Worm (Caenorhabditis elegans): ENCODE results near the gene ZK180.5.

Gene ZK180.5

ce11 chrIV:4468046-4468727, 48.8 kb downstream of the ZK180.5 start:
- TF ChIP-seq tbx-2 (tag; optimal IDR thresholded peaks at IDR 0.05) (peak; percentile 17), lin-15B (tag; optimal IDR thresholded peaks at IDR 0.05) (no peak), efl-1 (optimal IDR thresholded peaks at IDR 0.05) (peak in 1 of 2 experiments; percentile 17), efl-1 (GFP tag; optimal IDR thresholded peaks at IDR 0.05 in 1 of 2) (peak in 1 of 2 experiments; percentile 91), mab-9 (GFP tag; IDR thresholded peaks at IDR 0.05) (no peak), ceh-88 (GFP tag; IDR thresholded peaks at IDR 0.05) (0 out of 2 replicates have a peak, but pooled peaks have one; percentile 51), pax-3 (tag; optimal IDR thresholded peaks at IDR 0.05) (peak; percentile 28), snu-23 (GFP tag; optimal IDR thresholded peaks at IDR 0.05) (peak; percentile 46), ztf-11 (tag; optimal IDR thresholded peaks at IDR 0.05) (peak in 1 of 2 experiments; percentile 11), fkh-8 (tag; optimal IDR thresholded peaks at IDR 0.05) (peak; percentile 24), lin-35 (GFP tag; optimal IDR thresholded peaks at IDR 0.05) (peak in 1 of 2 experiments; percentile 27), sup-37 (GFP tag; optimal IDR thresholded peaks at IDR 0.05) (peak; percentile 42), blmp-1 (tag; optimal IDR thresholded peaks at IDR 0.05) (no peak), unc-30 (tag; optimal IDR thresholded peaks at IDR 0.05) (no peak), lin-14 (GFP tag; optimal IDR thresholded peaks at IDR 0.05) (peak; percentile 38), ztf-4 (tag; optimal IDR thresholded peaks at IDR 0.05) (peak; percentile 39), nhr-19 (GFP tag; conservative IDR thresholded peaks at IDR 0.05) (peak; percentile 29), ceh-8 (GFP tag; optimal IDR thresholded peaks at IDR 0.05) (peak; percentile 7), nhr-76 (tag; optimal IDR thresholded peaks at IDR 0.05) (no peak), zag-1 (tag; optimal IDR thresholded peaks at IDR 0.05) (no peak), hlh-4 (tag; optimal IDR thresholded peaks at IDR 0.05) (no peak), mef-2 (tag; optimal IDR thresholded peaks at IDR 0.05) (no peak), nhr-77 (tag; optimal IDR thresholded peaks at IDR 0.05) (no peak), nhr-47 (tag; optimal IDR thresholded peaks at IDR 0.05) (peak; percentile 33), nhr-85 (tag) (peak; percentile 50), sptf-1 (tag; optimal IDR thresholded peaks at IDR 0.05) (no peak), nhr-71 (tag; optimal IDR thresholded peaks at IDR 0.05) (peak; percentile 56), C04F5.9 (tag; optimal IDR thresholded peaks at IDR 0.05) (no peak), elt-2 (tag; optimal IDR thresholded peaks at IDR 0.05) (peak; percentile 30), swsn-7 (tag; optimal IDR thresholded peaks at IDR 0.05) (peak; percentile 19), rnt-1 (tag; optimal IDR thresholded peaks at IDR 0.05) (no peak), nhr-20 (tag; optimal IDR thresholded peaks at IDR 0.05) (peak; percentile 20), C16A3.4 (tag; optimal IDR thresholded peaks at IDR 0.05) (peak; percentile 1), sox-4 (tag; optimal IDR thresholded peaks at IDR 0.05) (no peak), ama-1 (optimal IDR thresholded peaks at IDR 0.05) (peak; percentile 95), vab-15 (tag; optimal IDR thresholded peaks at IDR 0.05) (no peak), nhr-90 (tag; optimal IDR thresholded peaks at IDR 0.05; ENCODE audit: poor library complexity) (peak; percentile 56), grh-1 (GFP tag; IDR thresholded peaks at IDR 0.05) (no peak), snpc-4 (tag; optimal IDR thresholded peaks at IDR 0.05) (no peak), lir-3 (tag; optimal IDR thresholded peaks at IDR 0.05; ENCODE audit: poor library complexity) (no peak)

ce11 chrIV:4465184-4465583, 51.8 kb downstream of the ZK180.5 start, which contains the start of gene M01H9.5:
TSS of gene M01H9.5 (plus strand) at chrIV:4465484.
- TF ChIP-seq ceh-90 (tag; optimal IDR thresholded peaks at IDR 0.05): no peak
- TF ChIP-seq zip-4 (GFP tag; optimal IDR thresholded peaks at IDR 0.05): no peak
- TF ChIP-seq fkh-4 (tag; optimal IDR thresholded peaks at IDR 0.05; ENCODE audit: borderline replicate concordance): no peak
- TF ChIP-seq egl-27 (tag; optimal IDR thresholded peaks at IDR 0.05): no peak
- TF ChIP-seq nhr-77 (tag; optimal IDR thresholded peaks at IDR 0.05): no peak
- no peak for TF ChIP-seq nhr-237 (tag; optimal IDR thresholded peaks at IDR 0.05)

Data from whole organism, L1 larva.